Worm (Caenorhabditis elegans) whole organism, late embryonic: Measurements from ENCODE around the gene F13A7.7.

Experiments
- T23F11.4 ChIP-seq: fragments of 200-800 bp; sonication (Bioruptor generic); optimal IDR thresholded peaks from 2 replicates; lab custom pipeline; 2018; ENCODE audit warnings: mild to moderate bottlenecking, missing genetic modification characterization, missing compliant biosample characterization
- ama-1 ChIP-seq: fragments of 150-350 bp; optimal IDR thresholded peaks from 2 replicates; lab custom pipeline; 2014
- ceh-31 ChIP-seq: sonication (generic microtip); optimal IDR thresholded peaks from 2 replicates; lab custom pipeline; 2016; ENCODE audit warnings: missing genetic modification characterization, missing compliant biosample characterization
- ceh-9 ChIP-seq: sonication (generic microtip); optimal IDR thresholded peaks from 2 replicates; lab custom pipeline; 2016; ENCODE audit warnings: mild to moderate bottlenecking, missing genetic modification characterization, inconsistent platforms, missing compliant biosample characterization
- hlh-30 ChIP-seq: sonication (generic microtip); optimal IDR thresholded peaks from 2 replicates; lab custom pipeline; 2017; ENCODE audit warnings: antibody characterized with exemption, missing genetic modification characterization, missing compliant biosample characterization; ENCODE audit not compliant: insufficient read depth
- hlh-8 ChIP-seq: sonication (generic microtip); optimal IDR thresholded peaks from 2 replicates; lab custom pipeline; 2016; ENCODE audit warnings: missing genotype, missing genetic modification characterization, missing compliant biosample characterization
- nhr-11 ChIP-seq: fragments of 150-350 bp; optimal IDR thresholded peaks from 2 replicates; lab custom pipeline; 2014; ENCODE audit warnings: missing biosample characterization, missing genetic modification characterization
- pag-3 ChIP-seq: sonication (generic microtip); optimal IDR thresholded peaks from 2 replicates; lab custom pipeline; 2016; ENCODE audit warnings: missing compliant biosample characterization, missing genetic modification characterization, borderline replicate concordance
- pqm-1 ChIP-seq: sonication (generic microtip); optimal IDR thresholded peaks from 2 replicates; lab custom pipeline; 2016; ENCODE audit warnings: missing genetic modification characterization, missing compliant biosample characterization
- rnt-1 ChIP-seq: sonication (generic microtip); optimal IDR thresholded peaks from 2 replicates; lab custom pipeline; 2016; ENCODE audit warnings: missing genetic modification characterization, missing compliant biosample characterization
- tbx-2 ChIP-seq: sonication (generic microtip); optimal IDR thresholded peaks from 2 replicates; lab custom pipeline; 2016; ENCODE audit warnings: missing genetic modification characterization, missing compliant biosample characterization
- ttx-3 ChIP-seq: sonication (generic microtip); optimal IDR thresholded peaks from 2 replicates; lab custom pipeline; 2016; ENCODE audit warnings: missing genetic modification reagents, missing genetic modification characterization, missing compliant biosample characterization
- unc-55 ChIP-seq: sonication (generic microtip); optimal IDR thresholded peaks from 2 replicates; lab custom pipeline; 2017; ENCODE audit warnings: missing biosample characterization, missing genetic modification reagents, missing genetic modification characterization

DNA sequence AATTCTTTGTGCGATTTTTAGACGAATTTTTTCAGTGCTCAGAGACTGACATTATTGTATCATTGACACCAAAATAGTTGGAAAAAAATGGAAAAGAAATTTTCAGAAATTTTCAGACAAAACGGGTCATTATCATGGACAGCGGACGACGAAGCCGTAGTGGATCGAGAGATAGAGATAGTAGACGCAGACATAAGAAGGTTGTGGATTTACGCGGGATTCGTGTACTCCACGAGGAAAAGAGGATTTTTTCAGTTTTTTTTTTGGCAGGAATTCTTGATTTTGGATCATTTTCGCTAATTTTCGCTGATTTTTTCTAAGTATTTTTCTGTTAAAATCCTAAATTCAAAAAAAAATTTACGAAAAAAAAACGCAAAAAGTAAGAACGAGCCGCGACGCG is 16.1 kb downstream of the F13A7.7 start, which contains the start of gene W08G11.3:
- TF ChIP-seq ama-1 (lab: Kevin White, UChicago) (peak; percentile 53), pqm-1 (tag; lab: Kevin White, UChicago) (no peak), rnt-1 (no peak), T23F11.4 (GFP tag; lab: Kevin White, UChicago) (no peak), ttx-3 (tag; lab: Kevin White, UChicago) (no peak), hlh-30 (tag; lab: Kevin White, UChicago) (no peak), nhr-11 (tag; lab: Kevin White, UChicago) (no peak), ceh-9 (no peak), unc-55 (GFP tag; lab: Kevin White, UChicago) (no peak), ceh-31 (tag; lab: Kevin White, UChicago) (no peak), tbx-2 (tag; lab: Kevin White, UChicago) (no peak), hlh-8 (no peak), pag-3 (no peak)
